Worm (Caenorhabditis elegans) whole organism, L4/young adult: ENCODE data around the gene F35D2.2.

Experiments used
- W03F9.2 ChIP-seq: fragments of 150-350 bp; optimal IDR thresholded peaks from 2 replicates; lab custom pipeline; 2014; ENCODE audit warnings: missing biosample characterization, missing genetic modification characterization
- dao-5 ChIP-seq: sonication (generic microtip); optimal IDR thresholded peaks from 2 replicates; lab custom pipeline; 2016; ENCODE audit warnings: missing genotype, missing genetic modification characterization, moderate library complexity, missing compliant biosample characterization
- him-1 ChIP-seq: sonication (generic microtip); optimal IDR thresholded peaks from 2 replicates; lab custom pipeline; 2016; ENCODE audit warnings: missing genotype, missing genetic modification reagents, missing genetic modification characterization, missing compliant biosample characterization

ce11 chrII:7623466-7623865 lies 49.2 kb downstream of the F35D2.2 start:
- no peak for TF ChIP-seq W03F9.2
- TF ChIP-seq dao-5 (tag; lab: Kevin White, UChicago) = no peak
- TF ChIP-seq him-1 (tag; lab: Kevin White, UChicago) = no peak
